Fruit fly (Drosophila melanogaster) whole organism, wandering third instar larva: ENCODE measurements around the gene Cpr62Bb.

Source experiments
- Abd-B ChIP-seq: fragments of >200 bp; optimal IDR thresholded peaks from 2 replicates; lab custom pipeline; 2017; ENCODE audit warnings: missing biosample characterization, missing genetic modification characterization
- CG32264 ChIP-seq: fragments of 200-800 bp; sonication (Bioruptor generic); optimal IDR thresholded peaks from 2 replicates; lab custom pipeline; 2016; ENCODE audit warnings: missing biosample characterization, missing genetic modification characterization
- CG9705 ChIP-seq: fragments of 200-800 bp; sonication (Bioruptor generic); optimal IDR thresholded peaks from 2 replicates; lab custom pipeline; 2018; ENCODE audit warnings: missing biosample characterization, mild to moderate bottlenecking, missing genetic modification characterization
- CrebA ChIP-seq: fragments of 200-800 bp; sonication (Bioruptor generic); optimal IDR thresholded peaks from 2 replicates; lab custom pipeline; 2016; ENCODE audit warnings: missing biosample characterization, mild to moderate bottlenecking, missing genetic modification characterization, borderline replicate concordance
- Dfd ChIP-seq: fragments of >200 bp; optimal IDR thresholded peaks from 2 replicates; lab custom pipeline; 2017; ENCODE audit warnings: missing biosample characterization, missing genetic modification characterization
- Dif ChIP-seq: fragments of 200-275, 200-300 bp; sonication (Bioruptor generic); optimal IDR thresholded peaks from 2 replicates; lab custom pipeline; 2018; ENCODE audit warnings: missing biosample characterization, missing genetic modification characterization; ENCODE audit not compliant: partially characterized antibody
- GATAd ChIP-seq: sonication (Bioruptor generic); optimal IDR thresholded peaks from 2 replicates; lab custom pipeline; 2016; ENCODE audit warnings: missing biosample characterization, missing genetic modification characterization
- HLH106 ChIP-seq: fragments of 200-800 bp; optimal IDR thresholded peaks from 3 replicates; lab custom pipeline; 2019; ENCODE audit warnings: missing biosample characterization, mild to moderate bottlenecking, missing genetic modification characterization, moderate library complexity
- Hnf4 ChIP-seq: fragments of 200-800 bp; sonication (Bioruptor generic); optimal IDR thresholded peaks from 2 replicates; lab custom pipeline; 2016; ENCODE audit warnings: missing biosample characterization, mild to moderate bottlenecking, missing genetic modification characterization
- Hr78 ChIP-seq: fragments of >200 bp; optimal IDR thresholded peaks from 2 replicates; lab custom pipeline; 2017; ENCODE audit warnings: missing biosample characterization, missing genetic modification characterization
- Hr83 ChIP-seq: fragments of 200-300 bp; sonication (Bioruptor generic); optimal IDR thresholded peaks from 2 replicates; lab custom pipeline; 2016; ENCODE audit warnings: missing biosample characterization, mild to moderate bottlenecking, missing genetic modification characterization, moderate library complexity; ENCODE audit not compliant: poor library complexity, severe bottlenecking
- Jra ChIP-seq: sonication (Bioruptor generic); optimal IDR thresholded peaks from 2 replicates; lab custom pipeline; 2016; ENCODE audit warnings: missing biosample characterization, missing genetic modification characterization
- Mio ChIP-seq: sonication (Bioruptor generic); optimal IDR thresholded peaks from 2 replicates; lab custom pipeline; 2016; ENCODE audit warnings: missing biosample characterization, missing genetic modification characterization
- Myc ChIP-seq: fragments of >200 bp; optimal IDR thresholded peaks from 2 replicates; lab custom pipeline; 2017
- N ChIP-seq: fragments of >200 bp; optimal IDR thresholded peaks from 2 replicates; lab custom pipeline; 2018; ENCODE audit warnings: missing biosample characterization, missing external identifiers, missing genetic modification characterization
- OdsH ChIP-seq: fragments of 200-800 bp; sonication (Bioruptor generic); optimal IDR thresholded peaks from 2 replicates; lab custom pipeline; 2016; ENCODE audit warnings: missing biosample characterization, mild to moderate bottlenecking, missing genetic modification characterization
- Rel ChIP-seq, 2 experiments: fragments of 200-800 bp; sonication (Bioruptor generic) in 1 of 2; optimal IDR thresholded peaks; 2 replicates in 1 of 2; 3 replicates in 1 of 2; lab custom pipeline; 2016 to 2019; ENCODE audit warnings: mild to moderate bottlenecking in 2 of 2, missing biosample characterization in 2 of 2, missing genetic modification characterization in 2 of 2, moderate library complexity in 1 of 2
- Sp1 ChIP-seq: fragments of 200-800 bp; sonication (Bioruptor generic); optimal IDR thresholded peaks from 3 replicates; lab custom pipeline; 2019; ENCODE audit warnings: missing biosample characterization, mild to moderate bottlenecking, missing genetic modification characterization, moderate library complexity
- Vsx2 ChIP-seq: fragments of 200-300, 225-300 bp; sonication (Bioruptor generic); optimal IDR thresholded peaks from 2 replicates; lab custom pipeline; 2018; ENCODE audit warnings: missing biosample characterization, missing genetic modification characterization; ENCODE audit not compliant: partially characterized antibody
- br ChIP-seq: fragments of 200-800 bp; sonication (Bioruptor generic); optimal IDR thresholded peaks from 2 replicates; lab custom pipeline; 2016; ENCODE audit warnings: missing biosample characterization, missing genetic modification characterization
- brk ChIP-seq: fragments of 200-800 bp; sonication (Bioruptor generic); optimal IDR thresholded peaks from 2 replicates; lab custom pipeline; 2016; ENCODE audit warnings: missing biosample characterization, mild to moderate bottlenecking, missing genetic modification characterization
- dl ChIP-seq, 2 experiments: fragments of 175-275, 200-275 bp in 1 of 2; fragments of 200-275 bp in 1 of 2; sonication (Bioruptor generic); optimal IDR thresholded peaks; lab custom pipeline; 2018; ENCODE audit warnings: mild to moderate bottlenecking in 2 of 2, missing biosample characterization in 2 of 2, missing genetic modification characterization in 2 of 2, moderate library complexity in 2 of 2; ENCODE audit not compliant: partially characterized antibody in 2 of 2, insufficient read depth in 1 of 2
- dmrt93B ChIP-seq: fragments of 200-800 bp; sonication (Bioruptor generic); optimal IDR thresholded peaks from 2 replicates; lab custom pipeline; 2018; ENCODE audit warnings: missing biosample characterization, mild to moderate bottlenecking, missing genetic modification characterization
- dsf ChIP-seq: sonication (Bioruptor generic); optimal IDR thresholded peaks from 2 replicates; lab custom pipeline; 2016; ENCODE audit warnings: missing biosample characterization, missing genetic modification characterization, borderline replicate concordance
- ey ChIP-seq: fragments of 200-800 bp; sonication (Bioruptor generic); optimal IDR thresholded peaks from 2 replicates; lab custom pipeline; 2016; ENCODE audit warnings: missing biosample characterization, missing genetic modification characterization
- foxo ChIP-seq, 2 experiments: fragments of 200-800 bp; sonication (Bioruptor generic); optimal IDR thresholded peaks; 2 replicates in 1 of 2; 3 replicates in 1 of 2; lab custom pipeline; 2016 to 2017; ENCODE audit warnings: missing biosample characterization in 2 of 2, missing genetic modification characterization in 2 of 2
- fru ChIP-seq: fragments of 200-800 bp; sonication (Bioruptor generic); optimal IDR thresholded peaks from 3 replicates; lab custom pipeline; 2016; ENCODE audit warnings: missing biosample characterization, mild to moderate bottlenecking, missing genetic modification characterization
- h ChIP-seq: fragments of 200-800 bp; sonication (Bioruptor generic); optimal IDR thresholded peaks from 3 replicates; lab custom pipeline; 2016; ENCODE audit warnings: missing biosample characterization, mild to moderate bottlenecking, missing genetic modification characterization
- jim ChIP-seq: fragments of 175-275, 200-325 bp; sonication (Bioruptor generic); optimal IDR thresholded peaks from 2 replicates; lab custom pipeline; 2016; ENCODE audit warnings: missing biosample characterization, mild to moderate bottlenecking, missing genetic modification characterization
- lola ChIP-seq: fragments of >200 bp; optimal IDR thresholded peaks from 2 replicates; lab custom pipeline; 2017; ENCODE audit warnings: missing biosample characterization, missing genetic modification characterization
- pan ChIP-seq: fragments of >200 bp; optimal IDR thresholded peaks from 2 replicates; lab custom pipeline; 2017
- psq ChIP-seq: fragments of 200-800 bp; sonication (Bioruptor generic); optimal IDR thresholded peaks from 3 replicates; lab custom pipeline; 2017; ENCODE audit warnings: missing biosample characterization, mild to moderate bottlenecking, missing genetic modification characterization, moderate library complexity
- rgr ChIP-seq: fragments of 200-800 bp; sonication (Bioruptor generic); optimal IDR thresholded peaks from 3 replicates; lab custom pipeline; 2016; ENCODE audit warnings: missing biosample characterization, mild to moderate bottlenecking, missing genetic modification characterization
- sage ChIP-seq: fragments of 200-800 bp; sonication (Bioruptor generic); optimal IDR thresholded peaks from 2 replicates; lab custom pipeline; 2016; ENCODE audit warnings: missing biosample characterization, mild to moderate bottlenecking, missing genetic modification characterization
- sv ChIP-seq: fragments of 200-800 bp; sonication (Bioruptor generic); optimal IDR thresholded peaks from 3 replicates; lab custom pipeline; 2016; ENCODE audit warnings: missing biosample characterization, missing genetic modification characterization
- tai ChIP-seq: sonication (Bioruptor generic); optimal IDR thresholded peaks from 2 replicates; lab custom pipeline; 2016; ENCODE audit warnings: missing biosample characterization, missing genetic modification characterization
- usp ChIP-seq: fragments of >200 bp; optimal IDR thresholded peaks from 2 replicates; lab custom pipeline; 2017; ENCODE audit warnings: missing biosample characterization, missing genetic modification characterization
- woc ChIP-seq: sonication (Bioruptor generic); optimal IDR thresholded peaks from 2 replicates; lab custom pipeline; 2016; ENCODE audit warnings: missing biosample characterization, mild to moderate bottlenecking, missing genetic modification characterization

Cpr62Bb gene

DNA sequence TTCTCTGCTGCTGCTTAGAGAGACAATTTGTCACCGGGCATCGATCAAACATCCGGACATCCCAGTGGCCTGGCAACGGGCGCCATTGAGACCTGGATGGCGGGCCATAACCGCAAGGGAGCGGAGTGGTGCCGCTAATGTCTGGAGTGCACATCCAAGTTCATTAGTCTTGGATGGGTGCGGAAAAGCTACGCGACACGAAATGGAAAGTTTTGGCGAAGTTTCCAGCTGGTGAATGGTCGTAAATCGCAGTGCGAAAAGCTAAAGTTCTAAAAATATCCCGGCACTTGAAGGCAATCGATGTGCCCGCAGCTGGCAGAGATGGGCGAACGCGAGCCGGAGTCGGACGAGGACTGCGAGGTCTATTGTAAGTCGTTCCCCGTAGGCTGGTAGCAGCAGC is 34.8 kb upstream of the Cpr62Bb start, which contains the start of gene CG13924:
CG13924 (plus strand) TSS at position 301 of the 400 bp plus-strand sequence.
- TF ChIP-seq GATAd (no peak), psq (GFP tag; lab: Kevin White, UChicago) (no peak), CrebA (GFP tag; lab: Kevin White, UChicago) (no peak), Hnf4 (no peak), Vsx2 (GFP tag; lab: Kevin White, UChicago) (no peak), sage (GFP tag; lab: Kevin White, UChicago) (no peak), brk (GFP tag; lab: Kevin White, UChicago) (no peak), Hr78 (GFP tag; lab: Kevin White, UChicago) (no peak), OdsH (no peak), HLH106 (no peak), tai (GFP tag; lab: Kevin White, UChicago) (no peak), pan (no peak), rgr (no peak), Myc (lab: Kevin White, UChicago) (no peak), Rel (GFP tag; optimal IDR thresholded peaks at IDR 0.05; lab: Kevin White, UChicago) (no peak), Rel (tag; optimal IDR thresholded peaks at IDR 0.05; lab: Kevin White, UChicago) (no peak), Dif (GFP tag; lab: Kevin White, UChicago) (no peak), fru (GFP tag; lab: Kevin White, UChicago) (no peak), ey (no peak), dl (GFP tag; optimal IDR thresholded peaks at IDR 0.05; lab: Kevin White, UChicago; ENCODE audit: insufficient read depth in 1 of 2, partially characterized antibody in 2 of 2) (no peak)

DNA sequence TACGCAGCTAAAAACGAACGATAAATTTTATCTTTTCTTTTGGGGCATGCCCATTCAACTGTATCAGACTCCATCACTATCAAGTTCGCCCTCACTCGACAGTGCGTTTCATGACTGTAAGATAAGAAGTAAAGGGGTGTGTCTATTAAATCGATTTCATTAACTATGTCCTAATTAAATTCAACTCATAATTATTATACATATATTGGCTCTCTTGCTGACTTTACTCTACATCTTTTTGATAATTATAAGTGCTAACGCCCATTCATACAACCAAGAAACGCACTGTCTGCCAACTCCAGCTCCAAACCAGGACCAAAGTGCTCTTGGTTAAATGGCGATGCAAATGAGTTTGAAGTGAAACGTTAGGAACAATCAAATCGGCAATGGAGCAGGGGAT is 33.9 kb upstream of the Cpr62Bb start:
- TF ChIP-seq OdsH (peak; percentile 13), Rel (GFP tag; optimal IDR thresholded peaks at IDR 0.05; lab: Kevin White, UChicago) (no peak), Rel (tag; optimal IDR thresholded peaks at IDR 0.05; lab: Kevin White, UChicago) (no peak), foxo (GFP tag; optimal IDR thresholded peaks at IDR 0.05; lab: Kevin White, UChicago) (no peak), h (GFP tag; lab: Kevin White, UChicago) (peak; percentile 42), tai (GFP tag; lab: Kevin White, UChicago) (no peak), lola (no peak), fru (GFP tag; lab: Kevin White, UChicago) (no peak), Hr83 (GFP tag; lab: Kevin White, UChicago) (no peak), ey (peak; percentile 4), CG9705 (GFP tag; lab: Kevin White, UChicago) (no peak), dl (GFP tag; optimal IDR thresholded peaks at IDR 0.05; lab: Kevin White, UChicago; ENCODE audit: insufficient read depth in 1 of 2, partially characterized antibody in 2 of 2) (no peak), pan (no peak), Vsx2 (GFP tag; lab: Kevin White, UChicago) (no peak), usp (no peak), Myc (lab: Kevin White, UChicago) (no peak), Dfd (GFP tag; lab: Kevin White, UChicago) (no peak), sage (GFP tag; lab: Kevin White, UChicago) (no peak), Jra (GFP tag; lab: Kevin White, UChicago) (no peak), rgr (peak; percentile 28), jim (GFP tag; lab: Kevin White, UChicago) (no peak), Dif (GFP tag; lab: Kevin White, UChicago) (no peak), Abd-B (no peak), CrebA (GFP tag; lab: Kevin White, UChicago) (no peak), HLH106 (peak; percentile 43), GATAd (no peak), N (GFP tag; lab: Kevin White, UChicago) (no peak), Hnf4 (no peak), brk (GFP tag; lab: Kevin White, UChicago) (no peak), dsf (GFP tag; lab: Kevin White, UChicago) (no peak), dmrt93B (GFP tag; lab: Kevin White, UChicago) (no peak), psq (GFP tag; lab: Kevin White, UChicago) (no peak), Hr78 (GFP tag; lab: Kevin White, UChicago) (no peak), woc (GFP tag; lab: Kevin White, UChicago) (no peak), sv (GFP tag; lab: Kevin White, UChicago) (no peak), Sp1 (GFP tag; lab: Kevin White, UChicago) (no peak), CG32264 (GFP tag; lab: Kevin White, UChicago) (no peak), br (GFP tag; lab: Kevin White, UChicago) (peak; percentile 6), Mio (GFP tag; lab: Kevin White, UChicago) (no peak)
